Fruit fly (Drosophila melanogaster) S2 (cell line): ENCODE data around the gene Rab3-GEF.

Experiments used
- CG8478 ChIP-seq: fragments of >200 bp; optimal IDR thresholded peaks from 2 replicates; lab custom pipeline; 2018
- CTCF ChIP-seq, 2 experiments: fragments of >200 bp; optimal IDR thresholded peaks; 2 replicates each; lab custom pipeline; 2018

Rab3-GEF gene

dm6 chrX:15089146-15089698 lies at the start of gene Rab3-GEF:
Gene Rab3-GEF (plus strand): TSS chrX:15089682.
- TF ChIP-seq CG8478 (lab: Kevin White, UChicago) (no peak), CTCF (optimal IDR thresholded peaks at IDR 0.05; lab: Kevin White, UChicago) (no peak)

DNA sequence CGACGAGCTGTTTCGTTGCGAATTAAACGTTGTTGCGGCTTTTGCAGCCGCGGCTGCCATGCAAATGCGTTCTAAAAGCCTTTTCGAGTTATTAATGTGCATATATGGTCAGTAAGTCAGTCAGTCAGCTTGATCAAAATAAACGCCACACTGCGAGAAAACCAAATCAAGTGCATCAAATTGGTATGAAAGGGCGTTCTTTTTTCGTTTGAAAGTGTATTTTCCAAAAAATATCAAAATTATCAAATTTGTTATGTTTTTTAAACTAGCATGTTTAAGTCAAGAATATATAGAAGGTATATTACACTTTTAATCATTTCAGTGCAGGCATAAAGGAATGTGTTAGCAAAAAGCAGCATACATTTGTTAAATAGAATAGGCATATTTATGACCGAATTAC lies 47.0 kb upstream of the Rab3-GEF start:
- TF ChIP-seq CG8478 (lab: Kevin White, UChicago) (no peak), CTCF (optimal IDR thresholded peaks at IDR 0.05; lab: Kevin White, UChicago) (no peak)

- TF ChIP-seq CTCF (optimal IDR thresholded peaks at IDR 0.05; lab: Kevin White, UChicago) (no peak), CG8478 (lab: Kevin White, UChicago) (no peak)
Measured at dm6 chrX:15043013-15043699, 46.3 kb upstream of the Rab3-GEF start.

- TF ChIP-seq CTCF (optimal IDR thresholded peaks at IDR 0.05; lab: Kevin White, UChicago) (no peak), CG8478 (lab: Kevin White, UChicago) (no peak)
Measured at dm6 chrX:15043700-15044225, 45.7 kb upstream of the Rab3-GEF start, which contains the start of gene CG5541. Gene CG5541 (plus strand): TSS chrX:15044123.

DNA sequence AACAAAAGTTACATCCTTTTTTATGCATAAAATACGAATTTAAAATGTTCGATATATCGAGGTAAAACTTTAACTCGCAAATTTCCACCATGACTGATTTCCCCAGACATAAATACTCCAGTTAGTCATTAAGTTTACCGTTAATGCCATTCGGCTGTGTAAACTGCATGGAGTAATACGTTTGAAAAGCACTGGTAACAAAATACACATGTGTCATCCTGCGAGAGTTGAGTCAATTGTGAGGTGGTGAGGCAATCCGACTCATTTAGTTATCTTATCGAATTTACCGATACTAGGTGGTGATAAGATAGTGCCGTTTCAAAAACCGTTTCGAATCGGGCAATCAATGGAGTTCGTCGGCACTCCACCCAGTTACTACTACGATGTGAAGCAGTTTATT lies 43.9 kb upstream of the Rab3-GEF start:
- TF ChIP-seq CTCF (optimal IDR thresholded peaks at IDR 0.05; lab: Kevin White, UChicago), result no peak

DNA sequence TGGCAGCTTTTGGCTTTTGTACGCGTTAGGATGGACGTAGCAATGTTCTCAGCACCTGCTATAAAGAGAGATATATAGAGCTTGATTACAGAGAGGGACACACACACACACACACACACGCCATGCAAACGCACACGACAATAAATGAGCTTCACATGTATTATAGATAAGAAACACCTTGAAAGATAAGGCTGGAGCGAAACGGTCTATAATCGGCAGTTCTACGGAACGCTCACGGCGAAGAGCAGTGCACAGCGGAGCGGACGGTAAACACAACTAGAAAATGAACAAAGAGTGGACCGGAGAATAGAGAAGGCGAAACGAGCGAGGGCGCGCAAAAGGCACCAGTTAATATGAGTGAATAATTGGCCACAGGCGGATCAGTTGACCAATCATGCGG lies 40.8 kb upstream of the Rab3-GEF start:
- TF ChIP-seq CTCF (optimal IDR thresholded peaks at IDR 0.05; lab: Kevin White, UChicago) (no peak), CG8478 (lab: Kevin White, UChicago) (no peak)

- TF ChIP-seq CG8478 (lab: Kevin White, UChicago) (no peak), CTCF (optimal IDR thresholded peaks at IDR 0.05; lab: Kevin White, UChicago) (no peak)
Measured at dm6 chrX:15062619-15063018, 26.9 kb upstream of the Rab3-GEF start.

DNA sequence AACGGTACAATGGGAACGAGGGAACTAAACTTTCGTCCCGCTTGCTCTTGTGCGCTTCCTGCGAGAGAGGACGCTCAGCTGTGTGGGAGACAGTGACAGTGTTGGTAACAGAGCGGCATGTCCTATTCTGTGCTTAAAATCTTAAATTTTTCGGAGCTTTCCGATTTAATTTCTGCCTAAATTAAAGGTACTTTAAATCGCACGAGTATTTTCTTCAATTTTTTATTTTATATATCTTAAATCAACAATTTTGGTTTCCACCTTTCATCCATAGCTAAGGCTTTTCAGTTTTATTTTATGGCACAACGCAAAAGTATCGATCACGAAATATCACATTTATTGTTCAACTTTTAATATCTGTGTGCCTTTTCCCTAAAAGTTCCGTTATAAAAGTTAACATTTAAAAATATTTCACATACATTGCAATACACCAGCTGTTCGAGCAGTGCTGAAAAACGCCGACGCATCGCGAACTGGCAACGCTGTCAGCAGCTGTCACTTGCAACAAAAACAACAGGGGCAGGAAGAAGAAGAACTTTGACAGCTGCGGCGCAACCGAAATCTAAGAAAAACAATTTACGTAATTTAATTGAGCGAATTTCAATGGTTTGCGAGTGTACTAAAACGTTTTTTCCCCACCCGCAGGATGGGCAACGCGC lies 25.9 kb upstream of the Rab3-GEF start, which contains the start of the genes hiw and ND-B18:
Gene hiw (minus strand): TSS at position 26 of the 659 bp plus-strand sequence.
Gene ND-B18 (plus strand): TSS at position 330 of the 659 bp plus-strand sequence.
- TF ChIP-seq CTCF (optimal IDR thresholded peaks at IDR 0.05; lab: Kevin White, UChicago) (no peak), CG8478 (lab: Kevin White, UChicago) (no peak)

DNA sequence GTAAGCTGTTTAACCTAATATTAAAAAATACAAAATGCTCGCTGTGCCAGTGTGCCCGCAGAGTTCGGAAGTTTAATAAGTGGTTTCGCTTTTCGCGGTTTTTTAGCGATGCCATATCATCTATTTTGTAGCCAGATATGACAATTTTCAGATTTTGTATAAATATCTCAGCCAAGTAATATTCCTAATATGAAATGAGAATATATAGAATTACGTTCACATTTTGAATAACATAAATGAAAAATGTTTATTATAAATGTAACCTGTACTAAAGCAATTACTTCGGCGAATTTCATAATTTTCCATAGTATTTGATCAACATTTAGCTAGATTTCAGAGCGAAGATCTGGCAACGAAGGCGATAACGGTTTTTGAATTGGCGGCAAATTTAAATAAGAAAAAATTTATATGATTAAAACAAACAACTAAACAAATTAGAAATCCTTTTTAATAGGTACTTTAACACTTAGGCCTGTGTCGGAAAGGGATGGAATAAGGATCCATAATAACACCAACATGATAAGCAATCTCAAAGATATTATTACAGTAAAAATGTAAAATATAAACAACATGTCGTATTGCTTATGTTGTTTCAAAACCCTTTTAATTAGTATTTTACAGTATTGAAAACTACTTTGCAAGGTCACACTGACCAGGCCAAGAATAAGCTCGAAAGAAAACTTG lies 23.0 kb upstream of the Rab3-GEF start, which contains the start of the genes opm and dob:
Gene opm (minus strand): TSS at position 59 of the 684 bp plus-strand sequence.
Gene dob (plus strand): TSS at position 634 of the 684 bp plus-strand sequence.
- TF ChIP-seq CTCF (optimal IDR thresholded peaks at IDR 0.05; lab: Kevin White, UChicago) (no peak), CG8478 (lab: Kevin White, UChicago) (no peak)

dm6 chrX:15068537-15068936 lies 20.9 kb upstream of the Rab3-GEF start:
- TF ChIP-seq CTCF (optimal IDR thresholded peaks at IDR 0.05; lab: Kevin White, UChicago) (no peak), CG8478 (lab: Kevin White, UChicago) (no peak)

- TF ChIP-seq CTCF (optimal IDR thresholded peaks at IDR 0.05; lab: Kevin White, UChicago) (no peak), CG8478 (lab: Kevin White, UChicago) (no peak)
Measured at dm6 chrX:15069417-15069896, 20.0 kb upstream of the Rab3-GEF start.

DNA sequence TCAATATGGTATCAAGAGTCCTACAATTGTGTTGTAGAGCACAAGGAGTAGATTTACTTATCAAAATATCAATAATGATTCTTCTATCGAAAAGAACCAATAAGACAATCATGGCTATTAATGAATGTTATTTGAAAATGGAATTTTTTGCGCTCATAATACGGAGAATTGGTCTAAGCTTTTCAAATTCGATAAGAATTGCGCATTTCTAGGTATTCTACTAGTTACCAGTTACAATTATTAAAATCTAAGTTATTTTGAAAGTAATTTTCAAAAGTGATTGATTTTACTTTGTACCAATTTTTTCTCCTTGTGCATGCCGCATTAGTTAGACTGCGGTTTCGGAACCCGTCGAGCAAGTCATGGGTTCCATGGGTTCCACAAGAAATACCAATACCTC lies 19.3 kb upstream of the Rab3-GEF start:
- TF ChIP-seq CG8478 (lab: Kevin White, UChicago) (no peak), CTCF (optimal IDR thresholded peaks at IDR 0.05; lab: Kevin White, UChicago) (no peak)

- TF ChIP-seq CTCF (optimal IDR thresholded peaks at IDR 0.05; lab: Kevin White, UChicago) (no peak), CG8478 (lab: Kevin White, UChicago) (no peak)
Measured at dm6 chrX:15070811-15071479, 18.5 kb upstream of the Rab3-GEF start.
